Worm (Caenorhabditis elegans) whole organism, young adult: ENCODE measurements around the gene mig-5.

ENCODE experiments used
- B0019.2 ChIP-seq: fragments of 200-800 bp; sonication (Bioruptor generic); conservative IDR thresholded peaks from 2 replicates; pipeline ENCODE4 v1.3.6; 2022; ENCODE audit warnings: missing genetic modification reagents, missing genetic modification characterization, missing compliant biosample characterization
- B0336.3 ChIP-seq: fragments of 200-800 bp; sonication (Bioruptor generic); IDR thresholded peaks from 2 replicates; pipeline ENCODE4 v1.3.6; 2022; ENCODE audit warnings: missing genetic modification characterization, missing compliant biosample characterization
- F10E7.11 ChIP-seq: sonication (generic microtip); optimal IDR thresholded peaks from 2 replicates; lab custom pipeline; 2017; ENCODE audit warnings: mild to moderate bottlenecking, missing genetic modification characterization, moderate library complexity, missing compliant biosample characterization
- F22D6.2 ChIP-seq: sonication (generic microtip); optimal IDR thresholded peaks from 2 replicates; lab custom pipeline; 2016; ENCODE audit warnings: mild to moderate bottlenecking, missing genetic modification characterization, missing compliant biosample characterization
- F23B12.7 ChIP-seq: sonication (generic microtip); optimal IDR thresholded peaks from 2 replicates; lab custom pipeline; 2017; ENCODE audit warnings: missing genetic modification characterization, mild to moderate bottlenecking, missing compliant biosample characterization, antibody characterized with exemption, moderate library complexity; ENCODE audit not compliant: insufficient read depth
- F33H1.4 ChIP-seq: fragments of 200-800 bp; sonication (Bioruptor generic); IDR thresholded peaks from 2 replicates; pipeline ENCODE4 v1.3.6; 2022; ENCODE audit warnings: missing genetic modification reagents, missing genetic modification characterization, missing compliant biosample characterization
- F57A8.1 ChIP-seq: fragments of 200-800 bp; sonication (Bioruptor generic); optimal IDR thresholded peaks from 2 replicates; lab custom pipeline; 2018; ENCODE audit warnings: mild to moderate bottlenecking, missing genetic modification characterization, moderate library complexity, missing compliant biosample characterization
- K11D2.4 ChIP-seq: fragments of 200-800 bp; sonication (Bioruptor generic); IDR thresholded peaks from 2 replicates; pipeline ENCODE4 v1.3.6; 2022; ENCODE audit warnings: missing genetic modification reagents, missing genetic modification characterization, missing compliant biosample characterization
- Y53G8AR.9 ChIP-seq: fragments of 200-800 bp; sonication (Bioruptor generic); conservative IDR thresholded peaks from 2 replicates; pipeline ENCODE4 v1.3.6; 2022; ENCODE audit warnings: missing genetic modification reagents, missing genetic modification characterization, missing compliant biosample characterization
- ZK185.1 ChIP-seq: sonication (generic microtip); optimal IDR thresholded peaks from 2 replicates; lab custom pipeline; 2016; ENCODE audit warnings: mild to moderate bottlenecking, missing genetic modification characterization, missing compliant biosample characterization; ENCODE audit not compliant: poor library complexity, severe bottlenecking
- athp-1 ChIP-seq: sonication (generic microtip); optimal IDR thresholded peaks from 2 replicates; lab custom pipeline; 2017; ENCODE audit warnings: mild to moderate bottlenecking, missing genetic modification characterization, missing compliant biosample characterization
- attf-3 ChIP-seq: fragments of 200-800 bp; sonication (Bioruptor generic); conservative IDR thresholded peaks from 2 replicates; pipeline ENCODE4 v1.3.6; 2022; ENCODE audit warnings: missing genetic modification reagents, missing genetic modification characterization, missing compliant biosample characterization
- attf-6 ChIP-seq: fragments of 200-800 bp; sonication (Bioruptor generic); IDR thresholded peaks from 2 replicates; pipeline ENCODE4 v1.3.6; 2022; ENCODE audit warnings: missing genetic modification reagents, missing genetic modification characterization, missing compliant biosample characterization
- ccch-3 ChIP-seq: fragments of 200-800 bp; sonication (Bioruptor generic); optimal IDR thresholded peaks from 2 replicates; lab custom pipeline; 2018; ENCODE audit warnings: mild to moderate bottlenecking, missing genetic modification characterization, missing compliant biosample characterization
- cebp-1 ChIP-seq, 2 experiments: fragments of 200-800 bp in 1 of 2; sonication (Bioruptor generic) in 1 of 2; sonication (generic microtip) in 1 of 2; IDR thresholded peaks in 1 of 2; optimal IDR thresholded peaks in 1 of 2; 2 replicates each; pipeline versions ENCODE4 v1.3.6 to Lab custom; 2017 to 2022; ENCODE audit warnings: missing compliant biosample characterization in 2 of 2, missing genetic modification characterization in 2 of 2, mild to moderate bottlenecking in 1 of 2, missing genetic modification reagents in 1 of 2, moderate library complexity in 1 of 2
- cebp-2 ChIP-seq: fragments of 200-800 bp; sonication (Bioruptor generic); IDR thresholded peaks from 2 replicates; pipeline ENCODE4 v1.3.6; 2022; ENCODE audit warnings: missing genetic modification characterization, missing compliant biosample characterization
- ceh-100 ChIP-seq: fragments of 200-800 bp; sonication (Bioruptor generic); IDR thresholded peaks from 2 replicates; pipeline ENCODE4 v1.3.6; 2022; ENCODE audit warnings: missing genetic modification reagents, missing genetic modification characterization, missing compliant biosample characterization
- ceh-27 ChIP-seq: fragments of 200-800 bp; sonication (Bioruptor generic); optimal IDR thresholded peaks from 2 replicates; lab custom pipeline; 2018; ENCODE audit warnings: mild to moderate bottlenecking, missing genetic modification characterization, moderate library complexity, missing compliant biosample characterization
- ceh-91 ChIP-seq: fragments of 200-800 bp; sonication (Bioruptor generic); IDR thresholded peaks from 2 replicates; pipeline ENCODE4 v1.3.6; 2022; ENCODE audit warnings: missing genetic modification reagents, missing genetic modification characterization, missing compliant biosample characterization
- chd-7 ChIP-seq: sonication (generic microtip); optimal IDR thresholded peaks from 2 replicates; lab custom pipeline; 2016; ENCODE audit warnings: mild to moderate bottlenecking, missing genetic modification characterization, moderate library complexity, missing compliant biosample characterization
- die-1 ChIP-seq: sonication (generic microtip); optimal IDR thresholded peaks from 2 replicates; lab custom pipeline; 2016; ENCODE audit warnings: missing genotype, mild to moderate bottlenecking, missing genetic modification characterization, missing compliant biosample characterization
- dox-1 ChIP-seq: fragments of 200-800 bp; sonication (Bioruptor generic); IDR thresholded peaks from 2 replicates; pipeline ENCODE4 v1.3.6; 2022; ENCODE audit warnings: missing genetic modification reagents, missing genetic modification characterization, missing compliant biosample characterization
- efl-1 ChIP-seq: fragments of 150-350 bp; optimal IDR thresholded peaks from 2 replicates; lab custom pipeline; 2014; ENCODE audit warnings: missing biosample characterization, missing genetic modification reagents, missing genetic modification characterization
- egl-44 ChIP-seq: fragments of 200-800 bp; sonication (Bioruptor generic); IDR thresholded peaks from 2 replicates; pipeline ENCODE4 v1.3.6; 2022; ENCODE audit warnings: missing genetic modification reagents, missing genetic modification characterization, missing compliant biosample characterization
- egrh-3 ChIP-seq: fragments of 200-800 bp; sonication (Bioruptor generic); IDR thresholded peaks from 2 replicates; pipeline ENCODE4 v1.3.6; 2022; ENCODE audit warnings: missing genetic modification reagents, missing genetic modification characterization, missing compliant biosample characterization
- ets-4 ChIP-seq: fragments of 200-800 bp; sonication (Bioruptor generic); optimal IDR thresholded peaks from 2 replicates; lab custom pipeline; 2018; ENCODE audit warnings: mild to moderate bottlenecking, missing genetic modification characterization, missing compliant biosample characterization
- gei-17 ChIP-seq: fragments of 200-800 bp; sonication (Bioruptor generic); optimal IDR thresholded peaks from 2 replicates; lab custom pipeline; 2018; ENCODE audit warnings: mild to moderate bottlenecking, missing genetic modification characterization, missing compliant biosample characterization
- him-1 ChIP-seq: sonication (generic microtip); optimal IDR thresholded peaks from 2 replicates; lab custom pipeline; 2016; ENCODE audit warnings: missing genotype, missing genetic modification reagents, missing genetic modification characterization, missing compliant biosample characterization
- hlh-26 ChIP-seq: fragments of 200-800 bp; sonication (Bioruptor generic); conservative IDR thresholded peaks from 2 replicates; pipeline ENCODE4 v1.3.6; 2022; ENCODE audit warnings: missing genetic modification reagents, missing genetic modification characterization, missing compliant biosample characterization
- hmg-20 ChIP-seq: fragments of 200-800 bp; sonication (Bioruptor generic); IDR thresholded peaks from 2 replicates; pipeline ENCODE4 v1.3.6; 2022; ENCODE audit warnings: missing genetic modification reagents, missing genetic modification characterization, missing compliant biosample characterization
- hrde-1 ChIP-seq: sonication (generic microtip); optimal IDR thresholded peaks from 2 replicates; lab custom pipeline; 2016; ENCODE audit warnings: missing genetic modification characterization, mild to moderate bottlenecking, missing compliant biosample characterization, moderate library complexity, missing genotype, missing genetic modification reagents, borderline replicate concordance
- hsf-1 ChIP-seq: fragments of 200-800 bp; sonication (Bioruptor generic); IDR thresholded peaks from 2 replicates; pipeline ENCODE4 v1.3.6; 2022; ENCODE audit warnings: missing genetic modification reagents, missing genetic modification characterization, missing compliant biosample characterization
- let-607 ChIP-seq, 2 experiments: fragments of 200-800 bp in 1 of 2; sonication (Bioruptor generic) in 1 of 2; sonication (generic microtip) in 1 of 2; optimal IDR thresholded peaks; 2 replicates each; lab custom pipeline; 2016 to 2018; ENCODE audit warnings: mild to moderate bottlenecking in 2 of 2, missing compliant biosample characterization in 2 of 2, missing genetic modification characterization in 2 of 2, moderate library complexity in 2 of 2, missing genotype in 1 of 2
- lin-35 ChIP-seq, 3 experiments: fragments of 150-350 bp in 2 of 3; sonication (generic microtip) in 1 of 3; optimal IDR thresholded peaks; 2 replicates each; lab custom pipeline; 2014 to 2018; ENCODE audit warnings: missing biosample characterization in 3 of 3, missing genetic modification characterization in 3 of 3, missing genetic modification reagents in 3 of 3
- lin-40 ChIP-seq: sonication (generic microtip); optimal IDR thresholded peaks from 2 replicates; lab custom pipeline; 2016; ENCODE audit warnings: missing genetic modification characterization, mild to moderate bottlenecking, missing compliant biosample characterization, missing genotype, missing genetic modification reagents
- lir-1 ChIP-seq: fragments of 200-800 bp; sonication (Bioruptor generic); conservative IDR thresholded peaks from 2 replicates; pipeline ENCODE4 v1.3.6; 2022; ENCODE audit warnings: missing genetic modification reagents, missing genetic modification characterization, missing compliant biosample characterization
- madf-10 ChIP-seq: sonication (generic microtip); optimal IDR thresholded peaks from 2 replicates; lab custom pipeline; 2016; ENCODE audit warnings: mild to moderate bottlenecking, missing genetic modification characterization, missing compliant biosample characterization
- madf-6 ChIP-seq: fragments of 200-800 bp; sonication (Bioruptor generic); IDR thresholded peaks from 2 replicates; pipeline ENCODE4 v1.3.6; 2022; ENCODE audit warnings: missing genetic modification reagents, missing genetic modification characterization, missing compliant biosample characterization
- madf-8 ChIP-seq: fragments of 200-800 bp; sonication (Bioruptor generic); conservative IDR thresholded peaks from 2 replicates; pipeline ENCODE4 v1.3.6; 2022; ENCODE audit warnings: missing genetic modification reagents, missing genetic modification characterization, missing compliant biosample characterization
- mcd-1 ChIP-seq: fragments of 200-800 bp; sonication (Bioruptor generic); IDR thresholded peaks from 2 replicates; pipeline ENCODE4 v1.3.6; 2022; ENCODE audit warnings: missing genetic modification reagents, missing genetic modification characterization, missing compliant biosample characterization
- nhr-179 ChIP-seq: sonication (generic microtip); optimal IDR thresholded peaks from 2 replicates; lab custom pipeline; 2016; ENCODE audit warnings: mild to moderate bottlenecking, missing genetic modification characterization, missing compliant biosample characterization
- rec-8 ChIP-seq, 2 experiments: sonication (generic microtip); optimal IDR thresholded peaks; 2 replicates each; lab custom pipeline; 2016; ENCODE audit warnings: mild to moderate bottlenecking in 2 of 2, missing genetic modification characterization in 2 of 2, missing genetic modification reagents in 2 of 2, missing genotype in 2 of 2, missing biosample characterization in 1 of 2, missing compliant biosample characterization in 1 of 2, moderate library complexity in 1 of 2
- repo-1 ChIP-seq: sonication (generic microtip); optimal IDR thresholded peaks from 2 replicates; lab custom pipeline; 2017; ENCODE audit warnings: mild to moderate bottlenecking, missing genetic modification characterization, missing compliant biosample characterization
- snpc-1.1 ChIP-seq: sonication (generic microtip); optimal IDR thresholded peaks from 2 replicates; lab custom pipeline; 2017; ENCODE audit warnings: missing genetic modification characterization, mild to moderate bottlenecking, missing compliant biosample characterization, antibody characterized with exemption, moderate library complexity, missing genotype, missing genetic modification reagents; ENCODE audit not compliant: insufficient read depth
- tbp1 ChIP-seq: fragments of 200-800 bp; sonication (Bioruptor generic); optimal IDR thresholded peaks from 2 replicates; lab custom pipeline; 2018; ENCODE audit warnings: mild to moderate bottlenecking, missing genetic modification characterization, missing compliant biosample characterization
- ztf-26 ChIP-seq: sonication (generic microtip); optimal IDR thresholded peaks from 2 replicates; lab custom pipeline; 2017; ENCODE audit warnings: missing genetic modification characterization, missing compliant biosample characterization

The mig-5 gene

ce11 chrII:8185016-8185493 is at the start of gene mig-5, which contains the start of gene cct-1:
Gene mig-5 (minus strand): TSS chrII:8185023.
Gene cct-1 (plus strand): TSS chrII:8185443.
- peak; percentile 74 for TF ChIP-seq lir-1 (GFP tag; lab: Robert Waterston, UW)
- TF ChIP-seq cebp-2 (GFP tag; lab: Robert Waterston, UW): no peak
- no peak for TF ChIP-seq egl-44
- no peak for TF ChIP-seq nhr-179 (tag; lab: Kevin White, UChicago)
- TF ChIP-seq attf-3 (GFP tag; lab: Robert Waterston, UW): peak; percentile 79
- TF ChIP-seq dox-1 (GFP tag; lab: Robert Waterston, UW): peak; percentile 95
- peak; percentile 94 for TF ChIP-seq K11D2.4 (GFP tag; lab: Robert Waterston, UW)
- TF ChIP-seq rec-8 (tag; optimal IDR thresholded peaks at IDR 0.05; lab: Kevin White, UChicago): no peak
- peak; percentile 81 for TF ChIP-seq efl-1 (GFP tag; lab: Kevin White, UChicago)
- peak; percentile 100 for TF ChIP-seq F33H1.4 (GFP tag; lab: Robert Waterston, UW)
- TF ChIP-seq ceh-91 (GFP tag; lab: Robert Waterston, UW): peak; percentile 87
- TF ChIP-seq B0336.3 (GFP tag; lab: Robert Waterston, UW): peak; percentile 79
- TF ChIP-seq cebp-1 (GFP tag; IDR thresholded peaks at IDR 0.05; lab: Robert Waterston, UW): peak; percentile 52; the same call in 1 of the 2 replicates
- no peak for TF ChIP-seq cebp-1 (tag; optimal IDR thresholded peaks at IDR 0.05; lab: Kevin White, UChicago)
- TF ChIP-seq hmg-20 (GFP tag; lab: Robert Waterston, UW): peak; percentile 73; the same call in 1 of the 2 replicates
- TF ChIP-seq snpc-1.1: peak; percentile 0
- TF ChIP-seq lin-35 (GFP tag; optimal IDR thresholded peaks at IDR 0.05; lab: Kevin White, UChicago): peak in 2 of 3 experiments; percentile 77 to 92
- peak in 1 of 2 experiments; percentile 84 for TF ChIP-seq let-607 (tag; optimal IDR thresholded peaks at IDR 0.05; lab: Kevin White, UChicago)
- no peak for TF ChIP-seq hlh-26 (GFP tag; lab: Robert Waterston, UW)
- peak; percentile 96 for TF ChIP-seq lin-40
- peak; percentile 96 for TF ChIP-seq ZK185.1 (tag; lab: Kevin White, UChicago)
- TF ChIP-seq F22D6.2: peak; percentile 60
- TF ChIP-seq ztf-26: peak; percentile 74
- TF ChIP-seq madf-6 (GFP tag; lab: Robert Waterston, UW): peak; percentile 85
- no peak for TF ChIP-seq F10E7.11 (tag; lab: Kevin White, UChicago)
- peak; percentile 84 for TF ChIP-seq repo-1
- peak; percentile 86 for TF ChIP-seq madf-10 (tag; lab: Kevin White, UChicago)
- 0 out of 2 replicates have a peak, but pooled peaks have one; percentile 22 for TF ChIP-seq B0019.2 (GFP tag; lab: Robert Waterston, UW)
- TF ChIP-seq gei-17: peak; percentile 64
- TF ChIP-seq madf-8 (GFP tag; lab: Robert Waterston, UW): peak; percentile 71
- TF ChIP-seq hrde-1 (tag; lab: Kevin White, UChicago): peak; percentile 17
- TF ChIP-seq attf-6: 0 out of 2 replicates have a peak, but pooled peaks have one; percentile 33
- peak; percentile 82 for TF ChIP-seq ceh-100 (GFP tag; lab: Robert Waterston, UW)
- TF ChIP-seq egrh-3: no peak
- TF ChIP-seq tbp1 (GFP tag; lab: Kevin White, UChicago): peak; percentile 72
- TF ChIP-seq hsf-1 (GFP tag; lab: Robert Waterston, UW): peak; percentile 90
- peak; percentile 77; the same call in 1 of the 2 replicates for TF ChIP-seq Y53G8AR.9 (GFP tag; lab: Robert Waterston, UW)
- peak; percentile 84 for TF ChIP-seq ceh-27 (GFP tag; lab: Kevin White, UChicago)
- TF ChIP-seq F23B12.7 (tag; lab: Kevin White, UChicago): peak; percentile 83
- TF ChIP-seq F57A8.1 (GFP tag; lab: Kevin White, UChicago): no peak
- peak; percentile 99 for TF ChIP-seq mcd-1
- TF ChIP-seq die-1 (tag; lab: Kevin White, UChicago): peak; percentile 30
- no peak for TF ChIP-seq ccch-3 (GFP tag; lab: Kevin White, UChicago)
- no peak for TF ChIP-seq ets-4
- peak; percentile 81 for TF ChIP-seq athp-1 (tag; lab: Kevin White, UChicago)
- peak; percentile 7 for TF ChIP-seq chd-7 (tag; lab: Kevin White, UChicago)
- peak; percentile 54 for TF ChIP-seq him-1 (tag; lab: Kevin White, UChicago)
